Fruit fly (Drosophila melanogaster) whole organism, wandering third instar larva: Measurements from ENCODE around the gene CG34258.

Experiments used
- Abd-B ChIP-seq: fragments of >200 bp; optimal IDR thresholded peaks from 2 replicates; lab custom pipeline; 2017; ENCODE audit warnings: missing biosample characterization, missing genetic modification characterization
- CG32264 ChIP-seq: fragments of 200-800 bp; sonication (Bioruptor generic); optimal IDR thresholded peaks from 2 replicates; lab custom pipeline; 2016; ENCODE audit warnings: missing biosample characterization, missing genetic modification characterization
- CG9705 ChIP-seq: fragments of 200-800 bp; sonication (Bioruptor generic); optimal IDR thresholded peaks from 2 replicates; lab custom pipeline; 2018; ENCODE audit warnings: missing biosample characterization, mild to moderate bottlenecking, missing genetic modification characterization
- CrebA ChIP-seq: fragments of 200-800 bp; sonication (Bioruptor generic); optimal IDR thresholded peaks from 2 replicates; lab custom pipeline; 2016; ENCODE audit warnings: missing biosample characterization, mild to moderate bottlenecking, missing genetic modification characterization, borderline replicate concordance
- Dfd ChIP-seq: fragments of >200 bp; optimal IDR thresholded peaks from 2 replicates; lab custom pipeline; 2017; ENCODE audit warnings: missing biosample characterization, missing genetic modification characterization
- Dif ChIP-seq: fragments of 200-275, 200-300 bp; sonication (Bioruptor generic); optimal IDR thresholded peaks from 2 replicates; lab custom pipeline; 2018; ENCODE audit warnings: missing biosample characterization, missing genetic modification characterization; ENCODE audit not compliant: partially characterized antibody
- GATAd ChIP-seq: sonication (Bioruptor generic); optimal IDR thresholded peaks from 2 replicates; lab custom pipeline; 2016; ENCODE audit warnings: missing biosample characterization, missing genetic modification characterization
- HLH106 ChIP-seq: fragments of 200-800 bp; optimal IDR thresholded peaks from 3 replicates; lab custom pipeline; 2019; ENCODE audit warnings: missing biosample characterization, mild to moderate bottlenecking, missing genetic modification characterization, moderate library complexity
- Hr78 ChIP-seq: fragments of >200 bp; optimal IDR thresholded peaks from 2 replicates; lab custom pipeline; 2017; ENCODE audit warnings: missing biosample characterization, missing genetic modification characterization
- Hr83 ChIP-seq: fragments of 200-300 bp; sonication (Bioruptor generic); optimal IDR thresholded peaks from 2 replicates; lab custom pipeline; 2016; ENCODE audit warnings: missing biosample characterization, mild to moderate bottlenecking, missing genetic modification characterization, moderate library complexity; ENCODE audit not compliant: poor library complexity, severe bottlenecking
- Jra ChIP-seq: sonication (Bioruptor generic); optimal IDR thresholded peaks from 2 replicates; lab custom pipeline; 2016; ENCODE audit warnings: missing biosample characterization, missing genetic modification characterization
- N ChIP-seq: fragments of >200 bp; optimal IDR thresholded peaks from 2 replicates; lab custom pipeline; 2018; ENCODE audit warnings: missing biosample characterization, missing external identifiers, missing genetic modification characterization
- OdsH ChIP-seq: fragments of 200-800 bp; sonication (Bioruptor generic); optimal IDR thresholded peaks from 2 replicates; lab custom pipeline; 2016; ENCODE audit warnings: missing biosample characterization, mild to moderate bottlenecking, missing genetic modification characterization
- Sp1 ChIP-seq: fragments of 200-800 bp; sonication (Bioruptor generic); optimal IDR thresholded peaks from 3 replicates; lab custom pipeline; 2019; ENCODE audit warnings: missing biosample characterization, mild to moderate bottlenecking, missing genetic modification characterization, moderate library complexity
- brk ChIP-seq: fragments of 200-800 bp; sonication (Bioruptor generic); optimal IDR thresholded peaks from 2 replicates; lab custom pipeline; 2016; ENCODE audit warnings: missing biosample characterization, mild to moderate bottlenecking, missing genetic modification characterization
- dl ChIP-seq, 2 experiments: fragments of 175-275, 200-275 bp in 1 of 2; fragments of 200-275 bp in 1 of 2; sonication (Bioruptor generic); optimal IDR thresholded peaks; lab custom pipeline; 2018; ENCODE audit warnings: mild to moderate bottlenecking in 2 of 2, missing biosample characterization in 2 of 2, missing genetic modification characterization in 2 of 2, moderate library complexity in 2 of 2; ENCODE audit not compliant: partially characterized antibody in 2 of 2, insufficient read depth in 1 of 2
- dmrt93B ChIP-seq: fragments of 200-800 bp; sonication (Bioruptor generic); optimal IDR thresholded peaks from 2 replicates; lab custom pipeline; 2018; ENCODE audit warnings: missing biosample characterization, mild to moderate bottlenecking, missing genetic modification characterization
- dsf ChIP-seq: sonication (Bioruptor generic); optimal IDR thresholded peaks from 2 replicates; lab custom pipeline; 2016; ENCODE audit warnings: missing biosample characterization, missing genetic modification characterization, borderline replicate concordance
- ey ChIP-seq: fragments of 200-800 bp; sonication (Bioruptor generic); optimal IDR thresholded peaks from 2 replicates; lab custom pipeline; 2016; ENCODE audit warnings: missing biosample characterization, missing genetic modification characterization
- foxo ChIP-seq, 2 experiments: fragments of 200-800 bp; sonication (Bioruptor generic); optimal IDR thresholded peaks; 2 replicates in 1 of 2; 3 replicates in 1 of 2; lab custom pipeline; 2016 to 2017; ENCODE audit warnings: missing biosample characterization in 2 of 2, missing genetic modification characterization in 2 of 2
- fru ChIP-seq: fragments of 200-800 bp; sonication (Bioruptor generic); optimal IDR thresholded peaks from 3 replicates; lab custom pipeline; 2016; ENCODE audit warnings: missing biosample characterization, mild to moderate bottlenecking, missing genetic modification characterization
- h ChIP-seq: fragments of 200-800 bp; sonication (Bioruptor generic); optimal IDR thresholded peaks from 3 replicates; lab custom pipeline; 2016; ENCODE audit warnings: missing biosample characterization, mild to moderate bottlenecking, missing genetic modification characterization
- jim ChIP-seq: fragments of 175-275, 200-325 bp; sonication (Bioruptor generic); optimal IDR thresholded peaks from 2 replicates; lab custom pipeline; 2016; ENCODE audit warnings: missing biosample characterization, mild to moderate bottlenecking, missing genetic modification characterization
- lola ChIP-seq: fragments of >200 bp; optimal IDR thresholded peaks from 2 replicates; lab custom pipeline; 2017; ENCODE audit warnings: missing biosample characterization, missing genetic modification characterization
- psq ChIP-seq: fragments of 200-800 bp; sonication (Bioruptor generic); optimal IDR thresholded peaks from 3 replicates; lab custom pipeline; 2017; ENCODE audit warnings: missing biosample characterization, mild to moderate bottlenecking, missing genetic modification characterization, moderate library complexity
- rgr ChIP-seq: fragments of 200-800 bp; sonication (Bioruptor generic); optimal IDR thresholded peaks from 3 replicates; lab custom pipeline; 2016; ENCODE audit warnings: missing biosample characterization, mild to moderate bottlenecking, missing genetic modification characterization
- sage ChIP-seq: fragments of 200-800 bp; sonication (Bioruptor generic); optimal IDR thresholded peaks from 2 replicates; lab custom pipeline; 2016; ENCODE audit warnings: missing biosample characterization, mild to moderate bottlenecking, missing genetic modification characterization
- sv ChIP-seq: fragments of 200-800 bp; sonication (Bioruptor generic); optimal IDR thresholded peaks from 3 replicates; lab custom pipeline; 2016; ENCODE audit warnings: missing biosample characterization, missing genetic modification characterization
- tai ChIP-seq: sonication (Bioruptor generic); optimal IDR thresholded peaks from 2 replicates; lab custom pipeline; 2016; ENCODE audit warnings: missing biosample characterization, missing genetic modification characterization
- usp ChIP-seq: fragments of >200 bp; optimal IDR thresholded peaks from 2 replicates; lab custom pipeline; 2017; ENCODE audit warnings: missing biosample characterization, missing genetic modification characterization
- woc ChIP-seq: sonication (Bioruptor generic); optimal IDR thresholded peaks from 2 replicates; lab custom pipeline; 2016; ENCODE audit warnings: missing biosample characterization, mild to moderate bottlenecking, missing genetic modification characterization

The CG34258 gene

DNA sequence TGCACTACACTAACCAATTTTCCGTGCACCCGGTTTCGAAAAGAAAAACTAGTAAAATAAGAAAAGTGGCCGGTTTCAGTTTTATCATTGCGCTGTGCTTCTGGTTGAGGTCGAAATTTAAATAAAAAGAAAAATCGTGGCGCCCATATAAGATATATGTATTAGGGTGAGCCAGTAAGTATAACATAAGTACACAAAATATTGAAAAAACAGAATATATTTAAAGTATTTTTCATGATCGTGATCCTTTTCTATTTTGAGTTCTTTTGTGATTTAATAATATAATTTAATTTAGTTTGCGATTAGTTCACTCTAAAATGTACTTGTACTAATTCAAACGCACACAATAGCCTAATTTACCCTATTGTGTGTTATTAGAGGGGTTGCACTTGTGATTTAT is 37.1 kb upstream of the CG34258 start, which contains the start of gene Csas:
Gene Csas, minus strand, starts transcription at position 101 of the 400 bp plus-strand sequence.
- TF ChIP-seq woc, result no peak
- TF ChIP-seq OdsH (GFP tag; lab: Kevin White, UChicago), result no peak
- TF ChIP-seq GATAd (GFP tag; lab: Kevin White, UChicago), result no peak
- TF ChIP-seq Hr83 (GFP tag; lab: Kevin White, UChicago), result no peak
- TF ChIP-seq usp (GFP tag; lab: Kevin White, UChicago), result no peak
- no peak for TF ChIP-seq brk (GFP tag; lab: Kevin White, UChicago)
- TF ChIP-seq ey (GFP tag; lab: Kevin White, UChicago), result no peak
- no peak for TF ChIP-seq sv (GFP tag; lab: Kevin White, UChicago)
- TF ChIP-seq Hr78, result no peak
- no peak for TF ChIP-seq jim (GFP tag; lab: Kevin White, UChicago)
- TF ChIP-seq tai (GFP tag; lab: Kevin White, UChicago), result no peak
- no peak for TF ChIP-seq h (GFP tag; lab: Kevin White, UChicago)
- no peak for TF ChIP-seq Jra (GFP tag; lab: Kevin White, UChicago)

DNA sequence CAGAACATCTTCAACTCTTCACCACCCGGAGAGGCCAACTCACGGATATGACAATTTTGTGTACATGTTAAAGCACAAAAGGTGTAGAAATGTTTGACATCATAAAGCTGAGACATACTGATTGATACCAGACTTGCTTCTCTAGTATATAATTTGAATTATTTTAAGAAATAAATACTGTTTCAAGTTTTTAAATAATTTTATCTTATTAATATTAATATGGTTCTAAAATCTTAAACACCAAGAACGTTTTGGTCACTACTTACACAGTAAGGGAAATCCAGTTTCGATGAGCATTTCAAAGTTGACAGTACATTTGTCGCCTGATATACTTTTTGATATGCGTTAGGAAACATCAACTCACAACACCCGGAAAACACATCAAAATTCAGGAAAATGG is 34.0 kb upstream of the CG34258 start, which contains the start of the genes hale and schuy:
Gene hale, minus strand, starts transcription at position 101 of the 400 bp plus-strand sequence.
Gene schuy, plus strand, starts transcription at position 326 of the 400 bp plus-strand sequence.
- TF ChIP-seq sage (no peak), usp (GFP tag; lab: Kevin White, UChicago) (no peak), OdsH (GFP tag; lab: Kevin White, UChicago) (no peak), CG32264 (GFP tag; lab: Kevin White, UChicago) (no peak), tai (GFP tag; lab: Kevin White, UChicago) (no peak), rgr (GFP tag; lab: Kevin White, UChicago) (no peak), Sp1 (GFP tag; lab: Kevin White, UChicago) (no peak), Jra (GFP tag; lab: Kevin White, UChicago) (no peak), Abd-B (GFP tag; lab: Kevin White, UChicago) (no peak), Hr83 (GFP tag; lab: Kevin White, UChicago) (no peak), Dfd (GFP tag; lab: Kevin White, UChicago) (no peak), HLH106 (tag; lab: Kevin White, UChicago) (no peak), h (GFP tag; lab: Kevin White, UChicago) (no peak), Hr78 (no peak)

DNA sequence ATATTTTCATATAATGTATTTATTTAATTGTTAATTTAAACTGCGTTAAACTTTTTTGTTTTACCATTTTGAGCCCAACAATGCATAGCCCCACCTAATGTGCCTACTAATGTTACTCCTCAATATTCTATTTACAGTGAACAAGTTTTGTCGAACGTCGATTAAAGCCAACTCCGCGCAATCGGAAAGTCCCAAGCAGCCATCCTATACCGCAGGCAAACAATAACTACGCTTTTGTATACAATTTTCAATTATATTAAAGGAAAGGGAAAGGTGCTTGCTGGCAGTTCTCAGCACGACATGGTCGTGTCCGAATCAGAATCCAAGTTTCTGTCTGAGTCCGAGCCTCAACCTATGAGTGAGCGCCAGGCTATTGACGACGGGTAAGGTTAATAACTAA is 29.6 kb upstream of the CG34258 start, which contains the start of gene CG17732:
Gene CG17732, plus strand, starts transcription at position 301 of the 400 bp plus-strand sequence.
- TF ChIP-seq dmrt93B (GFP tag; lab: Kevin White, UChicago) (no peak), CrebA (GFP tag; lab: Kevin White, UChicago) (no peak), usp (GFP tag; lab: Kevin White, UChicago) (no peak), psq (GFP tag; lab: Kevin White, UChicago) (no peak), GATAd (GFP tag; lab: Kevin White, UChicago) (no peak), Jra (GFP tag; lab: Kevin White, UChicago) (no peak), OdsH (GFP tag; lab: Kevin White, UChicago) (no peak), lola (GFP tag; lab: Kevin White, UChicago) (no peak), CG9705 (GFP tag; lab: Kevin White, UChicago) (no peak), tai (GFP tag; lab: Kevin White, UChicago) (no peak), woc (no peak), fru (GFP tag; lab: Kevin White, UChicago) (no peak), ey (GFP tag; lab: Kevin White, UChicago) (no peak), Hr78 (no peak), jim (GFP tag; lab: Kevin White, UChicago) (no peak)

DNA sequence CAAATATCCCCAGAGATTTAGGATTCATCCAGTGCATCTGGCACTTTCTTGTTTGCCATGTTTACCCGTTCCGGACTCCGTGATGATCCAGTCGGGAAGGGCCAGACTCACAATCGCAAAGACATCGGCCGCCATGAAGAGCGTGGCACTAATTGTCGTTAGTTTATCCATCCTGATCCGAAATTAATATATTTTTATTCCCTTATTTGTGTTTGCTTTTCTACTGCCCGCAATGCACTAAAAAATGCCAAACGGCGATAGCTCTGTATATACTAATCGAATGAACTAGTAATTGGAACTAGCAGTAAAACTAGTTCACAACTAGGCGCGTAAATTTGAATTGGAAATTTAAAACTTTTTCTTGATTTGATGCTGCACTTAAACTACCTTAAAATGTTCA is 27.8 kb upstream of the CG34258 start, which contains the start of gene CG14182:
Gene CG14182, minus strand, starts transcription at position 221 of the 400 bp plus-strand sequence.
- TF ChIP-seq HLH106 (tag; lab: Kevin White, UChicago), result no peak
- no peak for TF ChIP-seq Jra (GFP tag; lab: Kevin White, UChicago)
- no peak for TF ChIP-seq dmrt93B (GFP tag; lab: Kevin White, UChicago)

dm6 chr3L:19978088-19978487 is 26.3 kb upstream of the CG34258 start:
- TF ChIP-seq Dif (GFP tag; lab: Kevin White, UChicago), result no peak
- TF ChIP-seq dl (GFP tag; optimal IDR thresholded peaks at IDR 0.05; lab: Kevin White, UChicago; ENCODE audit: insufficient read depth in 1 of 2, partially characterized antibody in 2 of 2), result no peak
- no peak for TF ChIP-seq fru (GFP tag; lab: Kevin White, UChicago)
- no peak for TF ChIP-seq jim (GFP tag; lab: Kevin White, UChicago)
- no peak for TF ChIP-seq dmrt93B (GFP tag; lab: Kevin White, UChicago)
- TF ChIP-seq Sp1 (GFP tag; lab: Kevin White, UChicago), result no peak
- TF ChIP-seq HLH106 (tag; lab: Kevin White, UChicago), result no peak
- TF ChIP-seq brk (GFP tag; lab: Kevin White, UChicago), result no peak
- TF ChIP-seq Dfd (GFP tag; lab: Kevin White, UChicago), result no peak
- no peak for TF ChIP-seq h (GFP tag; lab: Kevin White, UChicago)
- no peak for TF ChIP-seq foxo (GFP tag; optimal IDR thresholded peaks at IDR 0.05; lab: Kevin White, UChicago)
- TF ChIP-seq lola (GFP tag; lab: Kevin White, UChicago), result no peak
- TF ChIP-seq N, result no peak
- TF ChIP-seq rgr (GFP tag; lab: Kevin White, UChicago), result no peak
- no peak for TF ChIP-seq dsf (GFP tag; lab: Kevin White, UChicago)
